Fruit fly (Drosophila melanogaster) whole organism, embryonic: ENCODE data around the gene CG44040.

Experiments
- Adf1 ChIP-seq: fragments of 200-800 bp; sonication (Bioruptor generic); IDR thresholded peaks from 2 replicates; pipeline ENCODE4 v1.3.6; 2022; ENCODE audit warnings: missing biosample characterization, missing genetic modification characterization
- B-H1 ChIP-seq: fragments of 200-800 bp; sonication (Bioruptor generic); IDR thresholded peaks from 3 replicates; pipeline ENCODE4 v1.3.6; 2022; ENCODE audit warnings: missing biosample characterization, missing genetic modification characterization
- BEAF-32 ChIP-seq: fragments of 200-800 bp; sonication (Bioruptor generic); optimal IDR thresholded peaks from 3 replicates; lab custom pipeline; 2017; ENCODE audit warnings: missing biosample characterization, missing genetic modification characterization, mild to moderate bottlenecking, moderate library complexity, missing genetic modification reagents
- Bdp1 ChIP-seq: fragments of 200-800 bp; sonication (Bioruptor generic); optimal IDR thresholded peaks from 3 replicates; lab custom pipeline; 2016; ENCODE audit warnings: missing biosample characterization, missing genetic modification characterization
- CG10462 ChIP-seq: fragments of 200-800 bp; sonication (Bioruptor generic); optimal IDR thresholded peaks from 2 replicates; lab custom pipeline; 2016; ENCODE audit warnings: missing biosample characterization, missing genetic modification characterization
- CG10654 ChIP-seq: fragments of 200-800 bp; sonication (Bioruptor generic); optimal IDR thresholded peaks from 2 replicates; lab custom pipeline; 2016; ENCODE audit warnings: missing biosample characterization, missing genetic modification characterization
- CG12236 ChIP-seq: fragments of 200-800 bp; sonication (Bioruptor generic); optimal IDR thresholded peaks from 2 replicates; lab custom pipeline; 2016; ENCODE audit warnings: missing biosample characterization, missing genetic modification characterization
- CG12744 ChIP-seq: fragments of 200-800 bp; sonication (Bioruptor generic); optimal IDR thresholded peaks from 2 replicates; lab custom pipeline; 2016; ENCODE audit warnings: missing biosample characterization, missing genetic modification characterization
- CG16779 ChIP-seq: fragments of 200-800 bp; sonication (Bioruptor generic); IDR thresholded peaks from 2 replicates; pipeline ENCODE4 v1.3.6; 2022; ENCODE audit warnings: missing biosample characterization, missing genetic modification characterization
- CG17186 ChIP-seq: fragments of 200-800 bp; sonication (Bioruptor generic); optimal IDR thresholded peaks from 3 replicates; lab custom pipeline; 2017; ENCODE audit warnings: missing biosample characterization, missing genetic modification reagents, missing genetic modification characterization
- CG1792 ChIP-seq: fragments of 200-800 bp; sonication (Bioruptor generic); optimal IDR thresholded peaks from 2 replicates; lab custom pipeline; 2016; ENCODE audit warnings: missing biosample characterization, missing genetic modification characterization
- CG18262 ChIP-seq: fragments of 200-800 bp; optimal IDR thresholded peaks from 3 replicates; lab custom pipeline; 2019; ENCODE audit warnings: missing biosample characterization, mild to moderate bottlenecking, missing genetic modification characterization, moderate library complexity
- CG30020 ChIP-seq: fragments of 200-800 bp; optimal IDR thresholded peaks from 2 replicates; lab custom pipeline; 2019; ENCODE audit warnings: missing biosample characterization, mild to moderate bottlenecking, missing genetic modification characterization, moderate library complexity
- CG30431 ChIP-seq: fragments of 200-800 bp; sonication (Bioruptor generic); optimal IDR thresholded peaks from 2 replicates; lab custom pipeline; 2017; ENCODE audit warnings: missing biosample characterization, missing genetic modification characterization
- CG31388 ChIP-seq: fragments of 200-800 bp; sonication (Bioruptor generic); optimal IDR thresholded peaks from 2 replicates; lab custom pipeline; 2016; ENCODE audit warnings: missing biosample characterization, missing genetic modification characterization
- CG34422 ChIP-seq: fragments of 200-800 bp; sonication (Bioruptor generic); IDR thresholded peaks from 3 replicates; pipeline ENCODE4 v1.3.6; 2022; ENCODE audit warnings: missing biosample characterization, missing genetic modification characterization
- CG4328 ChIP-seq: fragments of 200-800 bp; sonication (Bioruptor generic); optimal IDR thresholded peaks from 3 replicates; lab custom pipeline; 2017; ENCODE audit warnings: missing biosample characterization, missing genetic modification reagents, missing genetic modification characterization
- CG4360 ChIP-seq: fragments of 200-800 bp; sonication (Bioruptor generic); IDR thresholded peaks from 2 replicates; pipeline ENCODE4 v1.3.6; 2022; ENCODE audit warnings: missing biosample characterization, missing genetic modification characterization
- CG7987 ChIP-seq: fragments of 200-800 bp; sonication (Bioruptor generic); optimal IDR thresholded peaks from 2 replicates; lab custom pipeline; 2018; ENCODE audit warnings: missing biosample characterization, mild to moderate bottlenecking, missing genetic modification characterization, moderate library complexity
- CG8944 ChIP-seq: fragments of 200-800 bp; sonication (Bioruptor generic); optimal IDR thresholded peaks from 3 replicates; lab custom pipeline; 2016; ENCODE audit warnings: missing biosample characterization, missing genetic modification characterization
- CG9215 ChIP-seq: fragments of 200-800 bp; sonication (Bioruptor generic); IDR thresholded peaks from 2 replicates; pipeline ENCODE4 v1.3.6; 2022; ENCODE audit warnings: missing biosample characterization, missing genetic modification characterization
- D19A ChIP-seq: fragments of 200-800 bp; optimal IDR thresholded peaks from 3 replicates; lab custom pipeline; 2019; ENCODE audit warnings: missing biosample characterization, mild to moderate bottlenecking, missing genetic modification characterization, moderate library complexity
- Deaf1 ChIP-seq: fragments of 200-800 bp; optimal IDR thresholded peaks from 3 replicates; lab custom pipeline; 2019; ENCODE audit warnings: missing biosample characterization, mild to moderate bottlenecking, missing genetic modification characterization, moderate library complexity
- Dip3 ChIP-seq: fragments of 200-800 bp; sonication (Bioruptor generic); optimal IDR thresholded peaks from 3 replicates; lab custom pipeline; 2016; ENCODE audit warnings: missing biosample characterization, missing genetic modification characterization
- HLH54F ChIP-seq: fragments of 200-800 bp; sonication (Bioruptor generic); optimal IDR thresholded peaks from 3 replicates; lab custom pipeline; 2016; ENCODE audit warnings: missing biosample characterization, missing genetic modification characterization
- Hr78 ChIP-seq, 2 experiments: fragments of 200-800 bp in 1 of 2; fragments of >200 bp in 1 of 2; sonication (Bioruptor generic) in 1 of 2; optimal IDR thresholded peaks; 2 replicates each; lab custom pipeline; 2017 to 2019; ENCODE audit warnings: missing biosample characterization in 2 of 2, missing genetic modification characterization in 2 of 2, mild to moderate bottlenecking in 1 of 2, moderate library complexity in 1 of 2
- Mes4 ChIP-seq: fragments of 200-800 bp; sonication (Bioruptor generic); optimal IDR thresholded peaks from 2 replicates; lab custom pipeline; 2016; ENCODE audit warnings: missing biosample characterization, missing genetic modification characterization
- Oaz ChIP-seq: fragments of 200-800 bp; sonication (Bioruptor generic); IDR thresholded peaks from 2 replicates; pipeline ENCODE4 v1.3.6; 2022; ENCODE audit warnings: missing biosample characterization, missing genetic modification characterization
- Vsx1 ChIP-seq: fragments of 200-800 bp; sonication (Bioruptor generic); optimal IDR thresholded peaks from 2 replicates; lab custom pipeline; 2017; ENCODE audit warnings: missing biosample characterization, mild to moderate bottlenecking, missing genetic modification characterization, missing genetic modification reagents
- aop ChIP-seq: fragments of 200-800 bp; sonication (Bioruptor generic); IDR thresholded peaks from 2 replicates; pipeline ENCODE4 v1.3.6; 2022; ENCODE audit warnings: missing biosample characterization, missing genetic modification characterization
- ato ChIP-seq: fragments of 200-800 bp; sonication (Bioruptor generic); IDR thresholded peaks from 2 replicates; pipeline ENCODE4 v1.3.6; 2022; ENCODE audit warnings: missing biosample characterization, missing genetic modification characterization; ENCODE audit not compliant: partially characterized antibody
- chif ChIP-seq, 2 experiments: fragments of 200-800 bp; sonication (Bioruptor generic); optimal IDR thresholded peaks; 3 replicates each; lab custom pipeline; 2016; ENCODE audit warnings: missing biosample characterization in 2 of 2, missing genetic modification characterization in 2 of 2
- ci ChIP-seq: fragments of 200-800 bp; sonication (Bioruptor generic); IDR thresholded peaks from 3 replicates; pipeline ENCODE4 v1.3.6; 2022; ENCODE audit warnings: missing biosample characterization, missing genetic modification characterization
- crc ChIP-seq: fragments of 200-800 bp; sonication (Bioruptor generic); optimal IDR thresholded peaks from 2 replicates; lab custom pipeline; 2016; ENCODE audit warnings: missing biosample characterization, missing genetic modification characterization
- croc ChIP-seq: fragments of 200-800 bp; sonication (Bioruptor generic); conservative IDR thresholded peaks from 3 replicates; pipeline ENCODE4 v1.3.6; 2022; ENCODE audit warnings: missing biosample characterization, missing genetic modification characterization
- dati ChIP-seq: fragments of 200-800 bp; sonication (Bioruptor generic); IDR thresholded peaks from 2 replicates; pipeline ENCODE4 v1.3.6; 2022; ENCODE audit warnings: missing biosample characterization, missing genetic modification characterization
- fd64A ChIP-seq: fragments of 200-800 bp; sonication (Bioruptor generic); optimal IDR thresholded peaks from 3 replicates; lab custom pipeline; 2018; ENCODE audit warnings: missing biosample characterization, mild to moderate bottlenecking, missing genetic modification characterization
- fu2 ChIP-seq: fragments of 200-800 bp; sonication (Bioruptor generic); optimal IDR thresholded peaks from 2 replicates; lab custom pipeline; 2016; ENCODE audit warnings: missing biosample characterization, missing genetic modification characterization
- gcm2 ChIP-seq: fragments of 200-800 bp; sonication (Bioruptor generic); optimal IDR thresholded peaks from 2 replicates; lab custom pipeline; 2016; ENCODE audit warnings: missing biosample characterization, missing genetic modification characterization
- h ChIP-seq: fragments of >200 bp; optimal IDR thresholded peaks from 2 replicates; lab custom pipeline; 2017
- hth ChIP-seq: fragments of >200 bp; optimal IDR thresholded peaks from 2 replicates; lab custom pipeline; 2017; ENCODE audit warnings: inconsistent platforms
- lola ChIP-seq, 3 experiments: fragments of >200 bp in 2 of 3; fragments of 200-800 bp in 1 of 3; sonication (Bioruptor generic) in 1 of 3; optimal IDR thresholded peaks; 2 replicates each; lab custom pipeline; 2017 to 2019; ENCODE audit warnings: missing biosample characterization in 3 of 3, missing genetic modification characterization in 3 of 3, mild to moderate bottlenecking in 1 of 3, moderate library complexity in 1 of 3
- mam ChIP-seq: fragments of 200-800 bp; sonication (Bioruptor generic); optimal IDR thresholded peaks from 3 replicates; lab custom pipeline; 2016; ENCODE audit warnings: missing biosample characterization, missing genetic modification characterization
- odd ChIP-seq: fragments of 200-800 bp; sonication (Bioruptor generic); optimal IDR thresholded peaks from 2 replicates; lab custom pipeline; 2017; ENCODE audit warnings: missing biosample characterization, mild to moderate bottlenecking, missing genetic modification characterization
- pros ChIP-seq: fragments of 200-800 bp; sonication (Bioruptor generic); optimal IDR thresholded peaks from 3 replicates; lab custom pipeline; 2019; ENCODE audit warnings: missing biosample characterization, mild to moderate bottlenecking, missing genetic modification characterization, moderate library complexity
- rib ChIP-seq: fragments of 200-800 bp; sonication (Bioruptor generic); IDR thresholded peaks from 2 replicates; pipeline ENCODE4 v1.3.6; 2022; ENCODE audit warnings: missing biosample characterization, missing genetic modification characterization
- run ChIP-seq: fragments of 200-800 bp; sonication (Bioruptor generic); optimal IDR thresholded peaks from 3 replicates; lab custom pipeline; 2018; ENCODE audit warnings: missing biosample characterization, mild to moderate bottlenecking, missing genetic modification characterization
- sug ChIP-seq: fragments of 200-800 bp; optimal IDR thresholded peaks from 2 replicates; lab custom pipeline; 2019; ENCODE audit warnings: missing biosample characterization, mild to moderate bottlenecking, missing genetic modification characterization, moderate library complexity
- tio ChIP-seq: fragments of 200-800 bp; sonication (Bioruptor generic); optimal IDR thresholded peaks from 2 replicates; lab custom pipeline; 2017; ENCODE audit warnings: missing biosample characterization, missing genetic modification characterization, inconsistent platforms
- trem ChIP-seq: fragments of 200-800 bp; optimal IDR thresholded peaks from 3 replicates; lab custom pipeline; 2019; ENCODE audit warnings: missing biosample characterization, mild to moderate bottlenecking, missing genetic modification characterization, moderate library complexity

CG44040 gene

dm6 chr3R:15356645-15357431 lies 36.7 kb downstream of the CG44040 start, which contains the start of the genes Atg4b and Hibch (continued):
- TF ChIP-seq BEAF-32 (GFP tag; lab: Kevin White, UChicago) (peak; percentile 41), hth (lab: Kevin White, UChicago) (no peak), CG12236 (GFP tag; lab: Kevin White, UChicago) (no peak), CG18262 (peak; percentile 87), aop (GFP tag; lab: Robert Waterston, UW) (peak; percentile 97), gcm2 (peak; percentile 4), lola (GFP tag; optimal IDR thresholded peaks at IDR 0.05; lab: Kevin White, UChicago) (peak in 1 of 3 experiments; percentile 86), CG30020 (tag; lab: Kevin White, UChicago) (peak; percentile 79), Hr78 (GFP tag; optimal IDR thresholded peaks at IDR 0.05; lab: Kevin White, UChicago) (no peak), mam (GFP tag; lab: Kevin White, UChicago) (peak; percentile 46), odd (GFP tag; lab: Kevin White, UChicago) (peak; percentile 70), CG10462 (GFP tag; lab: Kevin White, UChicago) (peak; percentile 57), HLH54F (GFP tag; lab: Kevin White, UChicago) (peak; percentile 40), CG1792 (no peak), CG4360 (GFP tag; lab: Robert Waterston, UW) (no peak), CG31388 (GFP tag; lab: Kevin White, UChicago) (peak; percentile 54), dati (GFP tag; lab: Robert Waterston, UW) (no peak; the same call in 1 of the 2 replicates), Dip3 (GFP tag; lab: Kevin White, UChicago) (peak; percentile 48), Adf1 (GFP tag; lab: Robert Waterston, UW) (peak; percentile 43; the same call in 1 of the 2 replicates), Oaz (peak; percentile 48; the same call in 1 of the 2 replicates), tio (GFP tag; lab: Kevin White, UChicago) (no peak), rib (GFP tag; lab: Robert Waterston, UW) (peak; percentile 86), Mes4 (GFP tag; lab: Kevin White, UChicago) (no peak), CG4328 (GFP tag; lab: Kevin White, UChicago) (peak; percentile 79), CG16779 (GFP tag; lab: Robert Waterston, UW) (0 out of 2 replicates have a peak, but pooled peaks have one; percentile 27), ci (GFP tag; lab: Robert Waterston, UW) (peak; percentile 74; the same call in 2 of the 3 replicates), run (tag; lab: Kevin White, UChicago) (no peak), chif (GFP tag; optimal IDR thresholded peaks at IDR 0.05; lab: Kevin White, UChicago) (no peak), fd64A (no peak), CG34422 (GFP tag; lab: Robert Waterston, UW) (peak; percentile 91), crc (GFP tag; lab: Kevin White, UChicago) (no peak), B-H1 (GFP tag; lab: Robert Waterston, UW) (peak; percentile 66), CG7987 (GFP tag; lab: Kevin White, UChicago) (peak; percentile 55), CG8944 (GFP tag; lab: Kevin White, UChicago) (peak; percentile 38), CG30431 (GFP tag; lab: Kevin White, UChicago) (peak; percentile 70), Deaf1 (no peak), trem (peak; percentile 87), CG9215 (peak; percentile 86), fu2 (GFP tag; lab: Kevin White, UChicago) (peak; percentile 22), ato (GFP tag; lab: Robert Waterston, UW) (peak; percentile 58; the same call in 1 of the 2 replicates), sug (peak; percentile 93), Bdp1 (GFP tag; lab: Kevin White, UChicago) (peak; percentile 26), croc (peak; percentile 69; the same call in 2 of the 3 replicates), CG10654 (GFP tag; lab: Kevin White, UChicago) (peak; percentile 76), CG12744 (GFP tag; lab: Kevin White, UChicago) (no peak), D19A (tag; lab: Kevin White, UChicago) (no peak), pros (no peak), h (lab: Kevin White, UChicago) (no peak), Vsx1 (no peak), CG17186 (GFP tag; lab: Kevin White, UChicago) (peak; percentile 37)
